Worm (Caenorhabditis elegans): Measurements from ENCODE around the gene umps-1.

Gene umps-1

ce11 chrIII:10355382-10355781, 2.1 kb downstream of the umps-1 start, which contains the start of gene spp-1:
spp-1 (minus strand) TSS chrIII:10355668.
- TF ChIP-seq T22C8.4 (GFP tag; IDR thresholded peaks at IDR 0.05) = no peak
- no peak for TF ChIP-seq cog-1 (tag; optimal IDR thresholded peaks at IDR 0.05)
- no peak for TF ChIP-seq tab-1 (GFP tag; IDR thresholded peaks at IDR 0.05)
- no peak for TF ChIP-seq ztf-29 (GFP tag; IDR thresholded peaks at IDR 0.05)
- no peak for TF ChIP-seq med-1 (GFP tag; optimal IDR thresholded peaks at IDR 0.05; ENCODE audit: insufficient read depth)
- no peak for TF ChIP-seq flt-1 (GFP tag; IDR thresholded peaks at IDR 0.05)
- no peak for TF ChIP-seq ref-1 (GFP tag; conservative IDR thresholded peaks at IDR 0.05)
- TF ChIP-seq ztf-23 (GFP tag; IDR thresholded peaks at IDR 0.05) = no peak
- TF ChIP-seq klf-2 (GFP tag; conservative IDR thresholded peaks at IDR 0.05) = no peak

DNA sequence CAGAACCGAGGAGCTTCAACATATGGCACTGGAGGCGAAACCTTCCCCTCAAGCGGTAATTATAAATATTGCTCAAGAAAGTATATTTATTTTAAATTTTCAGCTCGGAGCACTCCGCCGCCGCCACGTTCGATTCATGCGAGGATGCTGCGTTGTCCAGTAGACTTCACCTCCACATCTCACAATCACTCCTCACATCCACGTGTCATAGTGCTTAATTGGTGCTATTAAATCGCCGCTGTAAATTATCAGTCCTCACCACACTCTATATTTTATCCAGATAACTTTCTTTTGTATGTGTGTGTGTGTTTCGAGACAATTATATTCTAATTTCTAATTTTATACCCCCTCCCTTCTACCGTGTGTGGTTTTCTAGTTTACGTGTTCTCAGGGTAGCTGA, 2.9 kb downstream of the umps-1 start:
- no peak for TF ChIP-seq ref-1 (GFP tag; conservative IDR thresholded peaks at IDR 0.05)
- no peak for TF ChIP-seq ztf-23 (GFP tag; IDR thresholded peaks at IDR 0.05)
- TF ChIP-seq klf-2 (GFP tag; conservative IDR thresholded peaks at IDR 0.05) = no peak
- TF ChIP-seq med-1 (GFP tag; optimal IDR thresholded peaks at IDR 0.05; ENCODE audit: insufficient read depth) = no peak
- TF ChIP-seq ztf-29 (GFP tag; IDR thresholded peaks at IDR 0.05) = no peak

- TF ChIP-seq flt-1 (GFP tag; IDR thresholded peaks at IDR 0.05) (no peak), klf-2 (GFP tag; conservative IDR thresholded peaks at IDR 0.05) (no peak), tab-1 (GFP tag; IDR thresholded peaks at IDR 0.05) (no peak), ztf-23 (GFP tag; IDR thresholded peaks at IDR 0.05) (no peak), cog-1 (tag; optimal IDR thresholded peaks at IDR 0.05) (no peak), ref-1 (GFP tag; conservative IDR thresholded peaks at IDR 0.05) (no peak), T22C8.4 (GFP tag; IDR thresholded peaks at IDR 0.05) (no peak), med-1 (GFP tag; optimal IDR thresholded peaks at IDR 0.05; ENCODE audit: insufficient read depth) (no peak), ztf-29 (GFP tag; IDR thresholded peaks at IDR 0.05) (no peak)
These were observed 4.0 kb downstream of the umps-1 start for ce11 chrIII:10353423-10353822.

DNA sequence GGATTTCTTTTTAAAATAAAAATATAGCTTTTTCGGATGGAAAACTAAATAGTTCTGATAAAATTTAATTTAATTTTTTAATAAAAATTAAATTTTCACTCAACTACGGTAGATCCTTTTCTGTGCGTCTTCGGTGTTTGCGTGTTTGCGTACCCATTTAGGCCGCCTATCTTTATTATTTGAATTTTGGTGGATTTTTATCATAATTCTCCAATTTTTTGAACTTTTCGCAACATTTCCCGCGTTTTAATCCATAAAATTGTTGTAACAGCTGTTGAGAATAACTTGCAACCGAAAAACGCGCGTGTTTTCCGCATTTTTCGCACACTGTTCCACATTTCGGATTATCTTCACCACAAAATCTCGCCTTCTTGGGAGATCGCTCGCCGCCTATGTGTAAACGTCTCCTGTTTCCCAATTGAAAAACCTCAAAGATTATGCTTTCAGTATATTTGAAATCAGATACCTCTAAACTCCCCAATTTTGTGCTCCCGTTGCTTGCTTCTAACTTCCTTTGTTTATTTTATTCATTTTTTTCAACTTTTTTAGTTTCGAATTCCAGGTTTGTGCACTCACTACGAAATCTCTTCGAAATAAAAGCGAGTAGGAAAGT, 5.7 kb downstream of the umps-1 start, which contains the start of gene T07C4.3:
Gene T07C4.3 (plus strand): TSS at position 563 of the 613 bp plus-strand sequence.
- TF ChIP-seq T22C8.4 (GFP tag; IDR thresholded peaks at IDR 0.05) (no peak), flt-1 (GFP tag; IDR thresholded peaks at IDR 0.05) (no peak), ref-1 (GFP tag; conservative IDR thresholded peaks at IDR 0.05) (no peak), cog-1 (tag; optimal IDR thresholded peaks at IDR 0.05) (no peak), tab-1 (GFP tag; IDR thresholded peaks at IDR 0.05) (no peak), ztf-23 (GFP tag; IDR thresholded peaks at IDR 0.05) (no peak), ztf-29 (GFP tag; IDR thresholded peaks at IDR 0.05) (no peak), klf-2 (GFP tag; conservative IDR thresholded peaks at IDR 0.05) (no peak), med-1 (GFP tag; optimal IDR thresholded peaks at IDR 0.05; ENCODE audit: insufficient read depth) (no peak)

ce11 chrIII:10347049-10347448, 10.4 kb downstream of the umps-1 start, which contains the start of gene tbx-8:
tbx-8 (plus strand) TSS chrIII:10347349.
- TF ChIP-seq ref-1 (GFP tag; conservative IDR thresholded peaks at IDR 0.05) (0 out of 2 replicates have a peak, but pooled peaks have one; percentile 8), klf-2 (GFP tag; conservative IDR thresholded peaks at IDR 0.05) (no peak)

DNA sequence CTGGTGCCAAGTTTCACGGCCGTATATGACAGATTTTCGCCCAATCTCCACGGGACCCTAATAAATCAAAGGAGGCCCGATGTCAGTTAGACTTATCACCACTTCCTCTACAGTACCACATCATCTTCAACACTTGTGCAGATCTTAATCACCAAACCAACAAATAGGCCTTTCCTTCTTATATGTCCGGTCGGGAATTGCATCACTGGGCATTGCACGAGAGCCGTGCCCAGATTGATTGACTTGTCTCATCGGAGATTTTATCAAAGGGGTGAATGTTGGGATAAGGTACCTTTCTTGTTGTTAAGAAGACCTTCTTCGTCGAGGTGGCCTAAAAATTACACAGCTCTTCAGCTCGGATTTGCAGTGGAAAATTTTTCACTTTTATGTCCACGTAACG, 12.7 kb downstream of the umps-1 start:
- TF ChIP-seq ztf-23 (GFP tag; IDR thresholded peaks at IDR 0.05) (no peak), cog-1 (tag; optimal IDR thresholded peaks at IDR 0.05) (no peak), tab-1 (GFP tag; IDR thresholded peaks at IDR 0.05) (no peak), ref-1 (GFP tag; conservative IDR thresholded peaks at IDR 0.05) (no peak), flt-1 (GFP tag; IDR thresholded peaks at IDR 0.05) (no peak)

- TF ChIP-seq tab-1 (GFP tag; IDR thresholded peaks at IDR 0.05) = no peak
- TF ChIP-seq klf-2 (GFP tag; conservative IDR thresholded peaks at IDR 0.05) = no peak
- no peak for TF ChIP-seq ztf-23 (GFP tag; IDR thresholded peaks at IDR 0.05)
- TF ChIP-seq T22C8.4 (GFP tag; IDR thresholded peaks at IDR 0.05) = no peak
- no peak for TF ChIP-seq ztf-29 (GFP tag; IDR thresholded peaks at IDR 0.05)
These were observed 15.7 kb downstream of the umps-1 start, which contains the start of gene tbx-9 for ce11 chrIII:10341758-10342157. tbx-9 (minus strand) TSS chrIII:10341858.

DNA sequence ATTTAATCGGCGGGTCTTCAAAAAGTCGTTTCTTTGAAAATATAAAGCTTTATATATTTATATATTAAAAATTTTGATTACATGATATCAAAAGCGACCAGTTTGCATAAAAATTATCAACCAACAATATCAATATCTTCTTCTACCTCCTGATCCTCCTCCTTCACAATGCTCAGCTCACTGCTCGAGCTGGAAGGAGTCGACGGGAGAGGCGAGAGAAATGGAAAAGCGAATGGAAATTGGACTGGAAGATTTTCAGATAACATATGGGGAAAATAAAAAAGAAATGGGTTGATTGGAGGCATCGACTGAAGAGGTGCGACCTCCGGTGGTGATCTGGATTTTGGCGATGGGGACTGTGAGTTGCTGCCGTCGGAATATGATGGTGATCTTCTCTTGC, 17.5 kb downstream of the umps-1 start:
- TF ChIP-seq klf-2 (GFP tag; conservative IDR thresholded peaks at IDR 0.05) (no peak), med-1 (GFP tag; optimal IDR thresholded peaks at IDR 0.05; ENCODE audit: insufficient read depth) (no peak), cog-1 (tag; optimal IDR thresholded peaks at IDR 0.05) (no peak), ref-1 (GFP tag; conservative IDR thresholded peaks at IDR 0.05) (no peak), ztf-23 (GFP tag; IDR thresholded peaks at IDR 0.05) (no peak), T22C8.4 (GFP tag; IDR thresholded peaks at IDR 0.05) (no peak), ztf-29 (GFP tag; IDR thresholded peaks at IDR 0.05) (no peak), flt-1 (GFP tag; IDR thresholded peaks at IDR 0.05) (no peak), tab-1 (GFP tag; IDR thresholded peaks at IDR 0.05) (no peak)

DNA sequence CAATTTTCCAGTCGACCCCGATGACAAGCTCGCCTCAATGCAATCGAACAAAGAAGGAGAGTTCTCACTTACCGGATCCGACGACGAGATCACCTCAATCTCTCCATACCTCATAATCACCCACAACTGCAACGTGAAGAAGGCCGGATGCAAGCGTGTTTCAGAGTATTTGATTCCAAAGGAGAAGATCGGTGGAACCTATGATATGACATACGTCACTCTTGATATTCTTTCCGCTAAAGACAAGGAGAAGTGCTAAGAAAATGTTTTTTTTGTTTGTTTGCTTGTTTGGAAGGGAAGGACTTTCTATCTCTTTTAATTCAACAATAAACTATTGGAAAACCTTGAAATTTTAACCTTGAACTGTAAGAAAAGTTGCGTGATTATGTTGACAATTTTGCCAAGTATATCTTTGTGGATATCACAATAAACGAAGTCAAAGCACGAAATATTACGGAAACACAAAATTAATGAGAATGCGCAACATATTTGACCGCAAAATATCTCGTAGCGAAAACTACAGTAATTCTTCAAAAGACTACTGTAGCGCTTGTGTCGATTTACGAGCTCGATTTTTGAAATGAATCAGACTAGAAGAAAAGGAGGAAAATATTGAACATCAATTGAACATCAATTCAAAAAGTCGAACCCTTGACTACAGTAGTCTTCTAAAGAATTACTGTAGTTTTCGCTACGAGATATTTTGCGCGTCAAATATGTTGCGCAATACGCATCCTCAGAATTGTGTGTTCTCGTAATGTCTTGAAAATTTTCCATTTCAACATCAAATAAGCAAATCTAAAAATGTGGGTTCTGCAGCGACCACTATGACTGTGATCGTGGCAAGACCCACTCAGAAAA, 18.2 kb downstream of the umps-1 start:
- TF ChIP-seq ztf-29 (GFP tag; IDR thresholded peaks at IDR 0.05) (no peak), cog-1 (tag; optimal IDR thresholded peaks at IDR 0.05) (no peak), tab-1 (GFP tag; IDR thresholded peaks at IDR 0.05) (no peak), T22C8.4 (GFP tag; IDR thresholded peaks at IDR 0.05) (no peak), flt-1 (GFP tag; IDR thresholded peaks at IDR 0.05) (no peak), ztf-23 (GFP tag; IDR thresholded peaks at IDR 0.05) (no peak), klf-2 (GFP tag; conservative IDR thresholded peaks at IDR 0.05) (no peak), ref-1 (GFP tag; conservative IDR thresholded peaks at IDR 0.05) (no peak), med-1 (GFP tag; optimal IDR thresholded peaks at IDR 0.05; ENCODE audit: insufficient read depth) (no peak)

Data from whole organism, midembryonic.